Fruit fly (Drosophila melanogaster) ovary, adult (tissue): Measurements from ENCODE around the gene CG42815.

Experiments used
- CG17801 ChIP-seq: fragments of 200-800 bp; optimal IDR thresholded peaks from 2 replicates; lab custom pipeline; 2019; ENCODE audit warnings: missing biosample characterization, mild to moderate bottlenecking, missing genetic modification characterization, moderate library complexity; ENCODE audit not compliant: partially characterized antibody

Gene CG42815

DNA sequence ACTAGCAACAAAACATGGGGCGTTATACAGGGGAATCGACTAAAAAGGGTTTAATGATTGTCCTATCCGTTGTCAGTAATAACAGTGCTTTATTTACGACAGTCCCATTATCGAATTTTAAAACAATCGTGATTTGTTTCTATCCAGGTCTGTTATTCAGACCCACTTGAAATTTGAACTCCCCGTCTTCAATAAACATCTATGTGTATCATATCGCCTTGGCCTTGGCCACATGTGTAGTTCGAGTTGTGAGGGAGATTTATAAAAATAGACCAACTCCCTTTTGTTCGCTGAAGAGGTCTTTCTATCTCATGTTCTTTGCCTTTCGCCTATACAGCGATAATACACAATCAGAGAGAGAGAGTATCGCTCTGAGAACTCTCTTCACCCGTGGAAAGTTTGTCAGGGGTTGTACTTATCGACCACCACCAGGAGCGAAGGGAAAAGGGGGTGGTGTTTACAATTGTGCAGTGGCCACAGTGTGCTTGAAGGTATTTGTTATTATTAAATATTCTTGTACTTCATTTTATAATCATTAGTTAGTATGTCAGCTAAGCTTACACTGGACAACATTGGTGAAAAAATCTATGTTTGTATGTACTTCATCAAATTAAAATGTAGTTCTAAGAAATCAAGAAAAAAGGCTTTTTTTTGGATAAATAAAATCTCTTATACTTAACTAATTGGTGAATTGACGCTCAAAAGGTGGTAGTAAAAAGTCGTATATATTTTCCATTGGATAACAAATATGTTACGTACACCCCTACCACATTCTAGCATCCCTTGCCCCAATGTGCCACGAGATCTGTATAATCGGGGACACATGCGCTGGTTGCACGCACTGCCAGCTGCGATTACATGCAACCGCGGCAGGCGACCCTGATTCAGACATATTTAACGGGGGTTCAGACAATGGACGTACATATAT lies 33.9 kb downstream of the CG42815 start:
- no peak for TF ChIP-seq CG17801 (GFP tag; lab: Kevin White, UChicago)

DNA sequence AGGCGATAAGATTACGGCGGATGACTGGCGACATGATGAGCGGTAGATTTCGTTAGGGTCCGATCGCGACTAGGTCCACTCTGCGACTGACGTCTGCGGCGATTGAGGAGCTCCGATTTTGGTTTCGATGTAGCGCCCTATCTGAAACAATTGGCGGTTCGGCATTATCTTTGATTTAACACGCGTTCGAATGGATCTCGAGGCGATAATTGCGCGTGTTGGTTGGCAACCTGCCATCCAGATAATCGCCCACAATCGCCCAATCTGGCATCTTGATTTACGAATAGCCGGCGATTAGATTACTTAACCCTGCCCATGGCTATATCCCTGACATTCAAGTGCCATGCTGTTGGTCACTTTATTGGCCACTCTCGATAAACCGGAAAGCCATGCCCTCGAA lies 37.0 kb downstream of the CG42815 start:
- no peak for TF ChIP-seq CG17801 (GFP tag; lab: Kevin White, UChicago)

DNA sequence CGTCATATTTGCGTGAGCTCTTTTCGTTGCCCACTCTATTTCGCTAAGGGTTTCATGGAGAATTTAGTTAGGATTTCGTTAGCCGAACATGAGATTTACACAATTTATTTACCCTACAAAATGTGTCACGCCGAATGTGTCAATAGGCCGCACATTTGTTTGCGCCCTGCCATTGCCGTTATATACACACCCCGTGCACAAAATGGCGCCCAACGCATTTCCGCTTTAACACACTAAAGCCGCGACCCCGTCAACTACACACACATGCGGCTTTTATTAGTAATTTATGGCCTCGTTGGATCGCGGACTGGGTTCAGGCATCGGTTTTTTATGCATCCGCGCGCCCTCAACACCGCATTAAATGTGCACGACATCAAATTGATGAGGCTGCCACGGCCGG lies 40.8 kb downstream of the CG42815 start, which contains the start of gene Adgf-B:
Adgf-B (minus strand) TSS at position 101 of the 400 bp plus-strand sequence.
- TF ChIP-seq CG17801 (GFP tag; lab: Kevin White, UChicago), result no peak

DNA sequence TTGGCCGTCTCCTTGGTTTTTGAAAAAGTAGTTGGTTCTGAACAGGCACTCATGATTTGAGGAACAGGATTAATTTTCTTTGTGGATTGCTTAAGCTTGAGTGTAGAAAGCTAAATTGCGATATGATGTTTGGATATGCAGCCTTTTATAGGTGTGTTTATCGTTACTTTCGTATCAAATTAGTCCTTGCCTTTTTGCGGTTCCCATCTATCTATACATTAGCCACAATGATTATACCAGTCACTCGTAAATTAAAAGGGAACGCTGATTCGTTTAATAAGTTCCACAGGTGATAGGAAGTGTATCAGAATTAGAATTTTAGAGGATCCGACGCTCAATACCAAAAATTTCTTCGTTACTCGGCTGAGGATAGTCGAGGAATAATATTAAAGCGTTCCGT lies 44.5 kb downstream of the CG42815 start, which contains the start of gene CG6034:
CG6034 (minus strand) TSS at position 101 of the 400 bp plus-strand sequence.
- TF ChIP-seq CG17801 (GFP tag; lab: Kevin White, UChicago), result no peak

DNA sequence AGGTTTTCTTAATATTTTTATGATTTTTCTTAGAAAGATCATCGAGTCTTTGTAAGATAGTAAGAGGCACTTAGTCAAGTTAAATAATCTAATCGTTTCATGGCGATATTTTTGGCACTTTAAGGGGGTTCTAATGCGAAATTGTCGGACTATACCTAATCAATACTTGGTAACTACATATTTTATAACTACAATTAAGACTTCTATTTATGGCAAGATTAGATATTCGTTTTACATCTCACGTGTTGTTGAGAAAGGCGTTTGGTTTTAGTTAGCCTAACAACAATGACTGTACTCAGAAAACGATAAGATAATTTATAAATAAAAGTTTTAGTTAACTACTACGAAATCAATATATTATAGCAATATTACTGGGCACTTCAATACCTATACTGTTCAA lies 48.8 kb downstream of the CG42815 start:
- TF ChIP-seq CG17801 (GFP tag; lab: Kevin White, UChicago), result no peak
